Fruit fly (Drosophila melanogaster): ENCODE data around the gene CG18178.

- TF ChIP-seq CG8319 (GFP tag; optimal IDR thresholded peaks at IDR 0.05) (no peak), Eip93F (GFP tag; optimal IDR thresholded peaks at IDR 0.05) (no peak), Hr38 (GFP tag; optimal IDR thresholded peaks at IDR 0.05) (no peak), OdsH (GFP tag; optimal IDR thresholded peaks at IDR 0.05) (no peak), CG10631 (GFP tag; optimal IDR thresholded peaks at IDR 0.05) (no peak), CG1621 (tag; optimal IDR thresholded peaks at IDR 0.05) (no peak), salr (GFP tag; optimal IDR thresholded peaks at IDR 0.05) (no peak), Smox (GFP tag; optimal IDR thresholded peaks at IDR 0.05) (no peak), net (GFP tag; optimal IDR thresholded peaks at IDR 0.05) (no peak), fd85E (GFP tag; optimal IDR thresholded peaks at IDR 0.05) (no peak), Hr39 (GFP tag; optimal IDR thresholded peaks at IDR 0.05) (no peak), CG16779 (tag; optimal IDR thresholded peaks at IDR 0.05) (no peak)
These were observed 10.1 kb downstream of the CG18178 start for dm6 chr3L:9708797-9709196.
